Fruit fly (Drosophila melanogaster): Measurements from ENCODE around the gene Nlg4.

DNA sequence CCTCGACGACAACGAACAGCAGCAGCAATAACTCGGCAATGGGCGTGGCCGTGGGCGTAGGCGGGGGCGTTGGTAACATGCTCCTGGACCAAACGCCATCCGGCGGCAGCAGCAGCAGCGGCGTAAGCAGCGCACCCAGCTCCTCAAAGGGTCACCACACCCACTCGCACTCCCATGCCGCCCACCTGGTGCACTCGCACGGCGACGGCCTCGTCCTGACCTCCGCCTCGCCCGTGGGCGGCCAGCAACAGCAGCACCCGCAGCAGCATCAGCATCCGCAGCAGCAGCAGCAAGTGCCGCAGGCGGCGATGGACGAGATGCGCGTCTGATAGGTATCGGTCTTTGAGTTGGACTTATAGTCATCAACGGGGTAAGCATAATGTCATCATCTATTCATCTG, 33.4 kb downstream of the Nlg4 start:
- TF ChIP-seq h (GFP tag; optimal IDR thresholded peaks at IDR 0.05) (no peak), Hnf4 (GFP tag; optimal IDR thresholded peaks at IDR 0.05) (no peak), Abd-B (GFP tag; optimal IDR thresholded peaks at IDR 0.05) (no peak), br (GFP tag; optimal IDR thresholded peaks at IDR 0.05) (no peak), Rel (GFP tag; optimal IDR thresholded peaks at IDR 0.05) (no peak), Rel (tag; optimal IDR thresholded peaks at IDR 0.05) (no peak)
